Fruit fly (Drosophila melanogaster): ENCODE results near the gene esg.
A peak's percentile ranks its signal among the peaks of the same experiment; 100 is the strongest.

DNA sequence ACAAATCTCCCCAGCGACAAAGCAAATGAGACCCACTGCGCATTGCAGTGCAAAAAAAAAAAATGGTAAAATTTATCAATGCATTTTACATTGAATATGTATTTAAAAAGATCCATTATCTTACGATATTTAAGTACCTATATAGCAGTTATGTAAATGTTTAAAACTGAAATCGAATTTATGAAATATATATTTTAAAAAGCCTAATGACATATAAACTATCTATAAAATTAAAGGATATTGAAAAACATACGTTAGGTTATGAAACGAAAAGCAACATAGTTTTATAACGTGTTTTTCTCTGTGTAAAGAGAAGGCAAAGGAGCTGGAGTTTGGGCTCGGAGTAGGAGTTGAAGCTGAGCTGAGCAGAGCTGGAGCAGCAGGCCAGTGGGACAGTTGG lies 29.3 kb upstream of the esg start:
- peak; percentile 62 for TF ChIP-seq woc (GFP tag; optimal IDR thresholded peaks at IDR 0.05)
- peak; percentile 69 for TF ChIP-seq OdsH (GFP tag; optimal IDR thresholded peaks at IDR 0.05)
- peak; percentile 68 for TF ChIP-seq psq (GFP tag; optimal IDR thresholded peaks at IDR 0.05)
- TF ChIP-seq sage (GFP tag; optimal IDR thresholded peaks at IDR 0.05): no peak
- peak; percentile 54 for TF ChIP-seq br (GFP tag; optimal IDR thresholded peaks at IDR 0.05)
- no peak for TF ChIP-seq N (GFP tag; optimal IDR thresholded peaks at IDR 0.05)
